Worm (Caenorhabditis elegans) whole organism, L4 larva: Measurements from ENCODE around the gene acs-4.

ENCODE experiments used
- F10B5.3 ChIP-seq: sonication (generic microtip); optimal IDR thresholded peaks from 2 replicates; lab custom pipeline; 2016; ENCODE audit warnings: mild to moderate bottlenecking, missing genetic modification characterization, missing compliant biosample characterization
- F49E8.2 ChIP-seq: sonication (generic microtip); optimal IDR thresholded peaks from 2 replicates; lab custom pipeline; 2016; ENCODE audit warnings: missing compliant biosample characterization, mild to moderate bottlenecking, missing genetic modification characterization, borderline replicate concordance
- dmd-6 ChIP-seq: fragments of 200-800 bp; sonication (Bioruptor generic); IDR thresholded peaks from 2 replicates; pipeline ENCODE4 v1.3.6; 2022; ENCODE audit warnings: missing genetic modification reagents, missing genetic modification characterization, missing compliant biosample characterization
- egl-27 ChIP-seq: sonication (generic microtip); optimal IDR thresholded peaks from 3 replicates; lab custom pipeline; 2017; ENCODE audit warnings: missing biosample characterization, missing genetic modification reagents, missing genetic modification characterization
- mdl-1 ChIP-seq, 2 experiments: fragments of 150-350 bp in 1 of 2; sonication (generic microtip) in 1 of 2; optimal IDR thresholded peaks; 2 replicates each; lab custom pipeline; 2014 to 2017; ENCODE audit warnings: missing biosample characterization in 2 of 2, missing genetic modification characterization in 2 of 2
- nhr-237 ChIP-seq: sonication (generic microtip); optimal IDR thresholded peaks from 2 replicates; lab custom pipeline; 2017; ENCODE audit warnings: missing biosample characterization, missing genetic modification characterization
- nhr-77 ChIP-seq: fragments of 150-350 bp; optimal IDR thresholded peaks from 2 replicates; lab custom pipeline; 2014; ENCODE audit warnings: missing biosample characterization, missing genetic modification characterization
- pha-4 ChIP-seq, 2 experiments: fragments of 150-350 bp in 1 of 2; fragments of 200-800 bp in 1 of 2; sonication (Bioruptor generic) in 1 of 2; IDR thresholded peaks in 1 of 2; optimal IDR thresholded peaks in 1 of 2; 2 replicates each; pipeline versions ENCODE4 v1.3.6 to Lab custom; 2014 to 2022; ENCODE audit warnings: missing genetic modification characterization in 2 of 2, missing genetic modification reagents in 2 of 2, missing biosample characterization in 1 of 2, missing compliant biosample characterization in 1 of 2
- skn-1 ChIP-seq: fragments of 150-350 bp; optimal IDR thresholded peaks from 2 replicates; lab custom pipeline; 2014; ENCODE audit warnings: missing biosample characterization, missing genetic modification characterization
- tra-1 ChIP-seq: fragments of 200-800 bp; sonication (Bioruptor generic); IDR thresholded peaks from 2 replicates; pipeline ENCODE4 v1.3.6; 2022; ENCODE audit warnings: missing genetic modification reagents, missing genetic modification characterization, missing compliant biosample characterization
- vab-7 ChIP-seq: fragments of 200-800 bp; sonication (Bioruptor generic); IDR thresholded peaks from 2 replicates; pipeline ENCODE4 v1.3.6; 2022; ENCODE audit warnings: missing genetic modification reagents, missing genetic modification characterization, missing compliant biosample characterization

DNA sequence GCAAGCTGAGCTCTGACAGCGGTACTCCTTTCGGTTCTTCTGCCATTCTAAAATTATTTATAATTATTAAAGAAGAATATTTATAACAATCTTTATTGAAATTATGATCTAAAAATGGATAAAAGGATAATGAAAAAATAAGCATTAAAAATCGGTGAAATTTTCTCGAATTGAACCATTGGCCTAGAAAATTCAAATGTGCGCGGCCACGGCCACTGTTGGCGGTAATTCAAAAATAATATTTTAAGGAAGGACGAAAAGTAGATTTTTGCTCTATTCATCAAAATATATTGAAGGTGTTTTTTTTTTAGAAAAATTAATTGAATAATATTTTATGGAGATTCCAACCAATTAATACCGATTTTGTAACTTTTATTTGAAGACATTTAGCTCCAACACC lies 31.2 kb downstream of the acs-4 start, which contains the start of gene pfd-5:
- TF ChIP-seq skn-1 = no peak
- TF ChIP-seq tra-1 = no peak
- TF ChIP-seq nhr-77 = no peak
- TF ChIP-seq F49E8.2 (tag; lab: Kevin White, UChicago) = no peak
- TF ChIP-seq F10B5.3 (tag; lab: Kevin White, UChicago) = no peak
- no peak for TF ChIP-seq dmd-6 (GFP tag; lab: Robert Waterston, UW)
- no peak for TF ChIP-seq egl-27
- TF ChIP-seq pha-4 (GFP tag; IDR thresholded peaks at IDR 0.05; lab: Robert Waterston, UW) = no peak
- no peak for TF ChIP-seq pha-4 (tag; optimal IDR thresholded peaks at IDR 0.05; lab: Kevin White, UChicago)
- no peak for TF ChIP-seq nhr-237 (tag; lab: Kevin White, UChicago)
- TF ChIP-seq vab-7 = no peak
- no peak for TF ChIP-seq mdl-1 (tag; optimal IDR thresholded peaks at IDR 0.05; lab: Kevin White, UChicago)
